Worm (Caenorhabditis elegans): ENCODE results near the gene gtf-2A2.

DNA sequence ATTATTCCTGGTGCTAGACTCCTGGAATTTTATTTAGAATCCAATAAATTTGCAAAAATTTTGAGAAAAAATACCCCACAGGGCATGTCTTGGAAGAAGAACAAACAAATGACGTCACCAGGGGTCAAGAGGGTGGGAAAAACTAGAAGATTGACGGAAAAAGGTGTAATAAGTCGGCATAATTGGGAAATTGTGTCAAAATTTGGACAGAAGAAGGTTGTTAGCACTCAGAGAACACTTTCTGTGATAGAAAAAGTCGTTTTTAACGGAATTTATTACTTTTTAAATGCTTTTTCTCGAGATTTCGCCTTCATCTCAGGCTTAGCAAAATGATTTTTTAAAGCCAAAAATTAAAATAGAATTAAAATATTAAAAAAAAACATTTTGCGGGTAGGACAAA is 17.3 kb upstream of the gtf-2A2 start:
- TF ChIP-seq nhr-12 (tag; optimal IDR thresholded peaks at IDR 0.05), result no peak
- no peak for TF ChIP-seq ces-1 (GFP tag; optimal IDR thresholded peaks at IDR 0.05)
- TF ChIP-seq nhr-11 (tag; optimal IDR thresholded peaks at IDR 0.05), result no peak
- TF ChIP-seq dpl-1 (GFP tag; optimal IDR thresholded peaks at IDR 0.05), result no peak
- TF ChIP-seq ztf-4 (tag; optimal IDR thresholded peaks at IDR 0.05), result no peak

All from whole organism, L1 larva.